Worm (Caenorhabditis elegans) whole organism, late embryonic: ENCODE results near the gene mtre-1.

ENCODE experiments used
- C08G9.2 ChIP-seq: sonication (generic microtip); optimal IDR thresholded peaks from 2 replicates; lab custom pipeline; 2016; ENCODE audit warnings: mild to moderate bottlenecking, missing genetic modification characterization, moderate library complexity, missing compliant biosample characterization
- K02D7.2 ChIP-seq: sonication (generic microtip); optimal IDR thresholded peaks from 2 replicates; lab custom pipeline; 2017; ENCODE audit warnings: mild to moderate bottlenecking, missing genetic modification characterization, missing compliant biosample characterization
- ahr-1 ChIP-seq: sonication (generic microtip); optimal IDR thresholded peaks from 2 replicates; lab custom pipeline; 2016; ENCODE audit warnings: missing genetic modification characterization, missing compliant biosample characterization
- ceh-14 ChIP-seq: sonication (generic microtip); optimal IDR thresholded peaks from 2 replicates; lab custom pipeline; 2016; ENCODE audit warnings: missing genotype, missing genetic modification characterization, missing compliant biosample characterization
- ceh-19 ChIP-seq: fragments of 200-800 bp; sonication (Bioruptor generic); optimal IDR thresholded peaks from 2 replicates; lab custom pipeline; 2018; ENCODE audit warnings: mild to moderate bottlenecking, missing genetic modification characterization, missing compliant biosample characterization
- ceh-2 ChIP-seq: sonication (generic microtip); optimal IDR thresholded peaks from 2 replicates; lab custom pipeline; 2016; ENCODE audit warnings: missing genotype, missing genetic modification characterization, missing compliant biosample characterization
- ceh-22 ChIP-seq: sonication (generic microtip); optimal IDR thresholded peaks from 2 replicates; lab custom pipeline; 2017; ENCODE audit warnings: missing biosample characterization, missing genetic modification characterization
- ceh-31 ChIP-seq: sonication (generic microtip); optimal IDR thresholded peaks from 2 replicates; lab custom pipeline; 2016; ENCODE audit warnings: missing genetic modification characterization, missing compliant biosample characterization
- ceh-48 ChIP-seq: sonication (generic microtip); optimal IDR thresholded peaks from 2 replicates; lab custom pipeline; 2016; ENCODE audit warnings: missing genetic modification characterization, inconsistent platforms, missing compliant biosample characterization
- che-1 ChIP-seq: sonication (generic microtip); optimal IDR thresholded peaks from 2 replicates; lab custom pipeline; 2016; ENCODE audit warnings: mild to moderate bottlenecking, missing genetic modification characterization, missing compliant biosample characterization
- elt-2 ChIP-seq: sonication (generic microtip); optimal IDR thresholded peaks from 2 replicates; lab custom pipeline; 2016; ENCODE audit warnings: missing genetic modification reagents, missing genetic modification characterization, missing compliant biosample characterization
- eyg-1 ChIP-seq: sonication (generic microtip); optimal IDR thresholded peaks from 2 replicates; lab custom pipeline; 2016; ENCODE audit warnings: missing genotype, missing genetic modification characterization, missing compliant biosample characterization
- hlh-13 ChIP-seq: fragments of 200-800 bp; sonication (Bioruptor generic); optimal IDR thresholded peaks from 2 replicates; lab custom pipeline; 2018; ENCODE audit warnings: mild to moderate bottlenecking, missing genetic modification characterization, missing compliant biosample characterization
- hlh-30 ChIP-seq: sonication (generic microtip); optimal IDR thresholded peaks from 2 replicates; lab custom pipeline; 2017; ENCODE audit warnings: antibody characterized with exemption, missing genetic modification characterization, missing compliant biosample characterization; ENCODE audit not compliant: insufficient read depth
- hlh-8 ChIP-seq: sonication (generic microtip); optimal IDR thresholded peaks from 2 replicates; lab custom pipeline; 2016; ENCODE audit warnings: missing genotype, missing genetic modification characterization, missing compliant biosample characterization
- lim-6 ChIP-seq: sonication (generic microtip); optimal IDR thresholded peaks from 2 replicates; lab custom pipeline; 2016; ENCODE audit warnings: missing genetic modification characterization, missing compliant biosample characterization
- madf-2 ChIP-seq: sonication (generic microtip); optimal IDR thresholded peaks from 2 replicates; lab custom pipeline; 2017; ENCODE audit warnings: missing genetic modification characterization, missing compliant biosample characterization
- mec-3 ChIP-seq: sonication (generic microtip); optimal IDR thresholded peaks from 2 replicates; lab custom pipeline; 2016; ENCODE audit warnings: borderline replicate concordance, missing genetic modification characterization, missing compliant biosample characterization
- nfya-1 ChIP-seq: sonication (generic microtip); optimal IDR thresholded peaks from 2 replicates; lab custom pipeline; 2017; ENCODE audit warnings: missing genetic modification characterization, mild to moderate bottlenecking, missing compliant biosample characterization, antibody characterized with exemption, moderate library complexity
- nhr-232 ChIP-seq: sonication (generic microtip); optimal IDR thresholded peaks from 2 replicates; lab custom pipeline; 2016; ENCODE audit warnings: missing genetic modification characterization, missing compliant biosample characterization
- pax-1 ChIP-seq: fragments of 150-350 bp; optimal IDR thresholded peaks from 2 replicates; lab custom pipeline; 2014; ENCODE audit warnings: missing biosample characterization, missing genetic modification characterization
- pqm-1 ChIP-seq: sonication (generic microtip); optimal IDR thresholded peaks from 2 replicates; lab custom pipeline; 2016; ENCODE audit warnings: missing genetic modification characterization, missing compliant biosample characterization
- ref-2 ChIP-seq: sonication (generic microtip); optimal IDR thresholded peaks from 2 replicates; lab custom pipeline; 2016; ENCODE audit warnings: missing genetic modification characterization, missing compliant biosample characterization
- sdc-2 ChIP-seq: sonication (generic microtip); optimal IDR thresholded peaks from 2 replicates; lab custom pipeline; 2016; ENCODE audit warnings: missing genotype, missing genetic modification characterization, missing compliant biosample characterization
- sox-4 ChIP-seq: sonication (generic microtip); optimal IDR thresholded peaks from 2 replicates; lab custom pipeline; 2017; ENCODE audit warnings: mild to moderate bottlenecking, missing genetic modification characterization, inconsistent platforms, missing compliant biosample characterization
- tbx-2 ChIP-seq: sonication (generic microtip); optimal IDR thresholded peaks from 2 replicates; lab custom pipeline; 2016; ENCODE audit warnings: missing genetic modification characterization, missing compliant biosample characterization
- tbx-7 ChIP-seq: sonication (generic microtip); optimal IDR thresholded peaks from 2 replicates; lab custom pipeline; 2016; ENCODE audit warnings: missing genotype, missing genetic modification characterization, missing compliant biosample characterization
- unc-3 ChIP-seq, 2 experiments: fragments of 200-800 bp in 1 of 2; sonication (Bioruptor generic) in 1 of 2; sonication (generic microtip) in 1 of 2; conservative IDR thresholded peaks in 1 of 2; optimal IDR thresholded peaks in 1 of 2; 2 replicates each; pipeline versions ENCODE4 v1.3.6 to Lab custom; 2016 to 2022; ENCODE audit warnings: missing compliant biosample characterization in 2 of 2, missing genetic modification characterization in 2 of 2, missing genetic modification reagents in 1 of 2
- unc-42 ChIP-seq: sonication (generic microtip); optimal IDR thresholded peaks from 2 replicates; lab custom pipeline; 2016; ENCODE audit warnings: missing genotype, missing genetic modification characterization, missing compliant biosample characterization
- zip-5 ChIP-seq: sonication (generic microtip); optimal IDR thresholded peaks from 2 replicates; lab custom pipeline; 2016; ENCODE audit warnings: missing genetic modification characterization, missing compliant biosample characterization
- ztf-16 ChIP-seq: sonication (generic microtip); optimal IDR thresholded peaks from 2 replicates; lab custom pipeline; 2017; ENCODE audit warnings: missing genetic modification characterization, missing compliant biosample characterization

mtre-1 gene

ce11 chrII:8041642-8042041, 8.7 kb downstream of the mtre-1 start:
- TF ChIP-seq hlh-13 (GFP tag; lab: Kevin White, UChicago) (no peak), K02D7.2 (tag; lab: Kevin White, UChicago) (no peak), che-1 (tag; lab: Kevin White, UChicago) (no peak), ztf-16 (tag; lab: Kevin White, UChicago) (no peak), sox-4 (tag; lab: Kevin White, UChicago) (no peak), unc-42 (tag; lab: Kevin White, UChicago) (peak; percentile 80)
- TF ChIP-seq, all 69 proteins: peak for 1

ce11 chrII:8039416-8039815, 11.0 kb downstream of the mtre-1 start, which contains the start of the genes ubh-4 and algn-6:
ubh-4 (minus strand) TSS chrII:8039597.
algn-6 (plus strand) TSS chrII:8039802.
- TF ChIP-seq zip-5 (peak; percentile 65), unc-42 (tag; lab: Kevin White, UChicago) (peak; percentile 56), elt-2 (tag; lab: Kevin White, UChicago) (peak; percentile 35), ceh-14 (peak; percentile 5), sdc-2 (tag; lab: Kevin White, UChicago) (no peak), hlh-8 (tag; lab: Kevin White, UChicago) (peak; percentile 2), pqm-1 (no peak), tbx-7 (tag; lab: Kevin White, UChicago) (peak; percentile 42), nhr-232 (tag; lab: Kevin White, UChicago) (no peak), madf-2 (tag; lab: Kevin White, UChicago) (no peak), ahr-1 (tag; lab: Kevin White, UChicago) (no peak), nfya-1 (tag; lab: Kevin White, UChicago) (peak; percentile 21), ceh-48 (tag; lab: Kevin White, UChicago) (no peak), C08G9.2 (tag; lab: Kevin White, UChicago) (peak; percentile 67), ref-2 (tag; lab: Kevin White, UChicago) (peak; percentile 30), hlh-30 (tag; lab: Kevin White, UChicago) (no peak), tbx-2 (tag; lab: Kevin White, UChicago) (peak; percentile 48), ceh-2 (peak; percentile 70), ceh-31 (tag; lab: Kevin White, UChicago) (peak; percentile 84), ztf-16 (tag; lab: Kevin White, UChicago) (peak; percentile 47), ceh-22 (tag; lab: Kevin White, UChicago) (no peak)

- TF ChIP-seq pax-1 (tag; lab: Kevin White, UChicago) (no peak), lim-6 (tag; lab: Kevin White, UChicago) (no peak), eyg-1 (no peak)
Observed at ce11 chrII:8037863-8038262, 12.5 kb downstream of the mtre-1 start, which contains the start of gene C08B11.9. C08B11.9 (minus strand) TSS chrII:8038169.

ce11 chrII:8037246-8037645, 13.1 kb downstream of the mtre-1 start, which contains the start of gene arp-6:
arp-6 (minus strand) TSS chrII:8037346.
- TF ChIP-seq elt-2 (tag; lab: Kevin White, UChicago) (no peak), C08G9.2 (tag; lab: Kevin White, UChicago) (no peak), ahr-1 (tag; lab: Kevin White, UChicago) (no peak), ceh-31 (tag; lab: Kevin White, UChicago) (no peak)

ce11 chrII:8035667-8036066, 14.7 kb downstream of the mtre-1 start, which contains the start of gene sap-49:
sap-49 (minus strand) TSS chrII:8035767.
- no peak for TF ChIP-seq nhr-232 (tag; lab: Kevin White, UChicago)
- TF ChIP-seq ahr-1 (tag; lab: Kevin White, UChicago), result no peak
- no peak for TF ChIP-seq ceh-19
- no peak for TF ChIP-seq unc-3 (GFP tag; conservative IDR thresholded peaks at IDR 0.05; lab: Robert Waterston, UW)
- TF ChIP-seq unc-3 (tag; optimal IDR thresholded peaks at IDR 0.05; lab: Kevin White, UChicago), result no peak
- no peak for TF ChIP-seq elt-2 (tag; lab: Kevin White, UChicago)
- no peak for TF ChIP-seq mec-3 (tag; lab: Kevin White, UChicago)
- TF ChIP-seq sdc-2 (tag; lab: Kevin White, UChicago), result no peak
